Worm (Caenorhabditis elegans): ENCODE measurements around the gene spch-1.

DNA sequence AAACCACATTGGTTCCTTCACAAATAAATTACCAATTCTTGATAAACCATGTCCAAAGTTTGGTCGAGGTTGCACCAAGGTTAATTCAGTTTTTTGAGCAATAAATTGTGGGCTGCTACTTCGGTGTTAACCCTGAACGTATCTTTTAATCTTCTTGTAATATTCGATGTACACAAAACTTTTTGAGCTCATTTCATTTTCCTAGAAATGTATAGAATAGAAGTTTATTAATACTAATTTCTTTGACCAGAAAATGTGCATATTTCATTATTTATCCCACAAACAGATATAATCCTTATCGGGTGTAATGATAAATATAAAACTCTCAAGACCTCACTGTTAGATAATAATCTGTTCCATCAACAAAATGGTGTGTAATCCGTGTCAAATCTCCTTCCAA, 47.4 kb downstream of the spch-1 start:
- TF ChIP-seq ztf-29 (GFP tag; IDR thresholded peaks at IDR 0.05): no peak
- no peak for TF ChIP-seq flt-1 (GFP tag; IDR thresholded peaks at IDR 0.05)
- TF ChIP-seq T22C8.4 (GFP tag; IDR thresholded peaks at IDR 0.05): no peak
- no peak for TF ChIP-seq klf-2 (GFP tag; conservative IDR thresholded peaks at IDR 0.05)
- TF ChIP-seq ztf-23 (GFP tag; IDR thresholded peaks at IDR 0.05): no peak
